Fruit fly (Drosophila melanogaster) whole organism, embryonic: ENCODE data around the gene Oseg1.

ENCODE experiments used
- CG12942 ChIP-seq: fragments of 200-800 bp; sonication (Bioruptor generic); optimal IDR thresholded peaks from 3 replicates; lab custom pipeline; 2016; ENCODE audit warnings: missing biosample characterization, missing genetic modification characterization
- CG6689 ChIP-seq: fragments of 200-800 bp; sonication (Bioruptor generic); IDR thresholded peaks from 2 replicates; pipeline ENCODE4 v1.3.6; 2022; ENCODE audit warnings: missing biosample characterization, missing genetic modification characterization
- CG6765 ChIP-seq: fragments of 200-800 bp; sonication (Bioruptor generic); optimal IDR thresholded peaks from 3 replicates; lab custom pipeline; 2017; ENCODE audit warnings: missing biosample characterization, mild to moderate bottlenecking, missing genetic modification characterization
- Drgx ChIP-seq: fragments of 200-800 bp; sonication (Bioruptor generic); IDR thresholded peaks from 2 replicates; pipeline ENCODE4 v1.3.6; 2022; ENCODE audit warnings: missing biosample characterization, missing genetic modification characterization
- croc ChIP-seq: fragments of 200-800 bp; sonication (Bioruptor generic); conservative IDR thresholded peaks from 3 replicates; pipeline ENCODE4 v1.3.6; 2022; ENCODE audit warnings: missing biosample characterization, missing genetic modification characterization
- dmrt11E ChIP-seq: fragments of 200-800 bp; sonication (Bioruptor generic); optimal IDR thresholded peaks from 3 replicates; lab custom pipeline; 2018; ENCODE audit warnings: missing biosample characterization, mild to moderate bottlenecking, missing genetic modification characterization, moderate library complexity
- klu ChIP-seq: fragments of 200-800 bp; sonication (Bioruptor generic); IDR thresholded peaks from 2 replicates; pipeline ENCODE4 v1.3.6; 2022; ENCODE audit warnings: missing biosample characterization, missing genetic modification characterization
- psq ChIP-seq: fragments of 200-800 bp; sonication (Bioruptor generic); optimal IDR thresholded peaks from 2 replicates; lab custom pipeline; 2017; ENCODE audit warnings: missing biosample characterization, missing genetic modification characterization

DNA sequence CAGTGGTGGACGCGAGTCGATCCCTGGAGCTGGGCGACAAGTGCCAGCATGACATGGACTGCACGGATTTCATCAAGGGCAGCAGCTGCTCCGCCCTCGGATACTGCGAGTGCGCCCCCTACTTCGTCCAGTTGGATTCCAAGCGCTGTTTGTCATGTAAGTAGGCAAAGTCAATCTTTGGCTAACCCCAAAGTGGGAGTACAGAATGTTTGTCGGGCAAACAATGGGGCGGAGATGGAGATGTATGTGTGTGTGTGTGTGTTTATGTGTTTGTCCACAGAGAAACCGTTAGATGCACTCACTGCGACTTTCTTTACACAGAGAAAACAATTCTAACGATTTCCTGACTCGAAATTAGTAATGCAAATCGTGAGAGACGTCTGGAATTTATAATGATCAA is 33.5 kb downstream of the Oseg1 start:
- TF ChIP-seq klu (GFP tag; lab: Robert Waterston, UW) = no peak
- TF ChIP-seq CG12942 (GFP tag; lab: Kevin White, UChicago) = no peak
- TF ChIP-seq croc (GFP tag; lab: Robert Waterston, UW) = no peak
- TF ChIP-seq CG6689 (GFP tag; lab: Robert Waterston, UW) = no peak
- no peak for TF ChIP-seq Drgx
- no peak for TF ChIP-seq CG6765 (GFP tag; lab: Kevin White, UChicago)
- TF ChIP-seq dmrt11E (tag; lab: Kevin White, UChicago) = peak; percentile 38
- no peak for TF ChIP-seq psq (GFP tag; lab: Kevin White, UChicago)
